Worm (Caenorhabditis elegans) whole organism, midembryonic: ENCODE results near the gene K09H11.9.

Source experiments
- T22C8.4 ChIP-seq: fragments of 200-800 bp; sonication (Bioruptor generic); IDR thresholded peaks from 2 replicates; pipeline ENCODE4 v1.3.6; 2022; ENCODE audit warnings: missing genetic modification characterization, missing compliant biosample characterization
- flt-1 ChIP-seq: fragments of 200-800 bp; sonication (Bioruptor generic); IDR thresholded peaks from 2 replicates; pipeline ENCODE4 v1.3.6; 2022; ENCODE audit warnings: missing genetic modification characterization, missing compliant biosample characterization
- klf-2 ChIP-seq: fragments of 200-800 bp; sonication (Bioruptor generic); conservative IDR thresholded peaks from 2 replicates; pipeline ENCODE4 v1.3.6; 2022; ENCODE audit warnings: missing genetic modification reagents, missing genetic modification characterization, missing compliant biosample characterization
- ref-1 ChIP-seq: fragments of 200-800 bp; sonication (Bioruptor generic); conservative IDR thresholded peaks from 2 replicates; pipeline ENCODE4 v1.3.6; 2022; ENCODE audit warnings: missing genetic modification reagents, missing genetic modification characterization, missing compliant biosample characterization
- tab-1 ChIP-seq: fragments of 200-800 bp; sonication (Bioruptor generic); IDR thresholded peaks from 2 replicates; pipeline ENCODE4 v1.3.6; 2022; ENCODE audit warnings: missing genetic modification characterization, missing compliant biosample characterization
- ztf-23 ChIP-seq: fragments of 200-800 bp; sonication (Bioruptor generic); IDR thresholded peaks from 2 replicates; pipeline ENCODE4 v1.3.6; 2022; ENCODE audit warnings: missing genetic modification reagents, missing genetic modification characterization, missing compliant biosample characterization
- ztf-29 ChIP-seq: fragments of 200-800 bp; sonication (Bioruptor generic); IDR thresholded peaks from 2 replicates; pipeline ENCODE4 v1.3.6; 2022; ENCODE audit warnings: missing genetic modification reagents, missing genetic modification characterization, missing compliant biosample characterization

DNA sequence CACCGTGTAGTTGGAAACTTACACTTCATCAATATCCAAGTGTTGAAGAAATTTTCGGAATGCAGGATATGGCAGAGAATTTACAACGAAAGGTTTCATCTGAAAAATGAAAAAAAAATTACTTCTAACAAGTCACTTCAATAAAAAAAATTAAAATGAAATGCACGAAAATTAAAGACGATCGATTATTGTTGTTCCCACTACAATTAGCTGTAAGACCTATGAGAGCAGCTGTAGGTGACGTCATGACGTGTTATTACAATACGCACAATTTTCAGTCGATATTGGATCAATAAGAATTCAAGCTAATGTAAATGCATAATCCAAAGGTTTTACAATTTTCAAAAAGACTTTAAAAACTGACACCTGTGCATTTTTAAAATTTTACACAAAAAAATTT, 43.7 kb upstream of the K09H11.9 start, which contains the start of gene C53A3.1:
- no peak for TF ChIP-seq ref-1 (GFP tag; lab: Robert Waterston, UW)
- TF ChIP-seq T22C8.4, result no peak
- no peak for TF ChIP-seq ztf-29 (GFP tag; lab: Robert Waterston, UW)
- no peak for TF ChIP-seq flt-1 (GFP tag; lab: Robert Waterston, UW)
- TF ChIP-seq tab-1 (GFP tag; lab: Robert Waterston, UW), result no peak
- no peak for TF ChIP-seq ztf-23
- no peak for TF ChIP-seq klf-2
